Fruit fly (Drosophila melanogaster): ENCODE measurements around the gene squ.

The squ gene

DNA sequence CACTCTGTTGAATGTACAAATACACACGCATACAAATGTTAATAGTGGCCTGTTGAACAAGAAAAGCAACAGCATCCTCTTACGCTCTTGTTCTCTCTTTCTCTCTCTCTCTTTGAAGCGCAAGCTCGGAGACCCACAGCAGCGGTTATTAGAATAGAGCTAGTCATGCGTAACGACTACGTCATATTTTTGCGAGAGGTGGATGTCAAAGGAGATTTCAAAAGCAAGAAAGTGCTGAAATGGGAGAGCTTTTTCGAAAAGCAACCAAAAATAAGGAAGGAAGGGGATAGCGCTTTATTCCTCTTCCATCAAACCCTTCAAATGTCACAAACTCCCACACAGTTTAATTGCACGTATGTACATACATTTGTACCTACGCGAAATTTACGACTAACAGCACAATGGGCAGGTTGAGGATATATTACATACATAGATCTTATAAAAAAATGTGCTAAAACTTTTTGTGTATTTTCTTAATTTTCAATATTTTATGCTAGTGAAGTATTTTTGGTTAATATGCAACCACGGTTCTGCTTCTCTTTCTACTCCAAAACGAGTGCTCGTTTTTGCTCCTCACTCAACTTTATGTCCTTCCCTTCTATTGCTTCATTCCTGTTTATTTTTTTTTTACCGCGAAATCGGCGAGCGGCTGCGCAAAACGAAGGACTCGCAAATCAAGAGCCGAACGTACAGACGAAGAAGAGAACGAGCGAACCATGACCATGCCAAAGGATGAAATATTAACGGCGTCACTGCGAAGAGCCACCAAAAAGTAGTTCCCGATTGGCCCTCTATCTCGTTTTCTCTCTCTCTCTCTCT is 10.2 kb downstream of the squ start (continued):
- TF ChIP-seq NK7.1 (GFP tag; optimal IDR thresholded peaks at IDR 0.05) (no peak), CG2202 (tag; optimal IDR thresholded peaks at IDR 0.05) (no peak), CG12659 (GFP tag; optimal IDR thresholded peaks at IDR 0.05) (peak; percentile 21), Sin3A (optimal IDR thresholded peaks at IDR 0.05) (no peak), bab2 (GFP tag; optimal IDR thresholded peaks at IDR 0.05) (peak; percentile 26), Usf (GFP tag; optimal IDR thresholded peaks at IDR 0.05) (no peak), slou (GFP tag; optimal IDR thresholded peaks at IDR 0.05) (no peak), stwl (tag; optimal IDR thresholded peaks at IDR 0.05) (no peak), CG12769 (tag; optimal IDR thresholded peaks at IDR 0.05) (no peak), klu (GFP tag; IDR thresholded peaks at IDR 0.05) (no peak), pan (optimal IDR thresholded peaks at IDR 0.05) (no peak), pan (GFP tag; optimal IDR thresholded peaks at IDR 0.05 in 1 of 2, IDR thresholded peaks at IDR 0.05 in 1 of 2) (no peak), bowl (GFP tag; IDR thresholded peaks at IDR 0.05) (no peak), pros (GFP tag; optimal IDR thresholded peaks at IDR 0.05) (peak; percentile 8), CG15011 (GFP tag; optimal IDR thresholded peaks at IDR 0.05) (no peak), ab (GFP tag; optimal IDR thresholded peaks at IDR 0.05) (no peak), MESR4 (GFP tag; optimal IDR thresholded peaks at IDR 0.05) (no peak), unpg (GFP tag; optimal IDR thresholded peaks at IDR 0.05) (peak; percentile 8), CG8281 (tag; optimal IDR thresholded peaks at IDR 0.05) (no peak), chm (GFP tag; IDR thresholded peaks at IDR 0.05) (no peak), Aef1 (GFP tag; IDR thresholded peaks at IDR 0.05) (no peak), ttk (GFP tag; IDR thresholded peaks at IDR 0.05) (no peak), Dbx (GFP tag; IDR thresholded peaks at IDR 0.05) (0 out of 3 replicates have a peak, but pooled peaks have one; percentile 15), corto (GFP tag; optimal IDR thresholded peaks at IDR 0.05) (no peak), CG2120 (GFP tag; optimal IDR thresholded peaks at IDR 0.05) (peak; percentile 68), CG11723 (GFP tag; optimal IDR thresholded peaks at IDR 0.05) (peak; percentile 27), Hey (tag; optimal IDR thresholded peaks at IDR 0.05) (no peak), Dip3 (GFP tag; optimal IDR thresholded peaks at IDR 0.05) (no peak), hth (optimal IDR thresholded peaks at IDR 0.05) (no peak), Atf3 (GFP tag; optimal IDR thresholded peaks at IDR 0.05) (no peak), Nf-YA (GFP tag; IDR thresholded peaks at IDR 0.05) (no peak), CG3847 (GFP tag; IDR thresholded peaks at IDR 0.05) (no peak), CG8944 (GFP tag; optimal IDR thresholded peaks at IDR 0.05) (peak; percentile 17), Spps (tag; optimal IDR thresholded peaks at IDR 0.05) (no peak), psq (GFP tag; optimal IDR thresholded peaks at IDR 0.05) (peak; percentile 86), CG11696 (GFP tag; IDR thresholded peaks at IDR 0.05) (peak; percentile 89), lilli (GFP tag; optimal IDR thresholded peaks at IDR 0.05) (peak; percentile 53), slp2 (GFP tag; optimal IDR thresholded peaks at IDR 0.05) (no peak), Antp (GFP tag; optimal IDR thresholded peaks at IDR 0.05) (no peak), C15 (GFP tag; IDR thresholded peaks at IDR 0.05) (no peak), nom (GFP tag; optimal IDR thresholded peaks at IDR 0.05) (peak; percentile 30), CG7357 (GFP tag; IDR thresholded peaks at IDR 0.05) (no peak), gem (tag; optimal IDR thresholded peaks at IDR 0.05) (peak; percentile 55), CG11695 (GFP tag; IDR thresholded peaks at IDR 0.05) (0 out of 3 replicates have a peak, but pooled peaks have one; percentile 12), HLH4C (GFP tag; IDR thresholded peaks at IDR 0.05; ENCODE audit: partially characterized antibody) (no peak), CG14860 (GFP tag; IDR thresholded peaks at IDR 0.05; ENCODE audit: partially characterized antibody) (no peak), CG8290 (GFP tag; optimal IDR thresholded peaks at IDR 0.05) (no peak), CG8290 (tag; optimal IDR thresholded peaks at IDR 0.05) (no peak), hb (GFP tag; IDR thresholded peaks at IDR 0.05; ENCODE audit: partially characterized antibody) (no peak), CG18599 (GFP tag; optimal IDR thresholded peaks at IDR 0.05) (no peak), CG4617 (GFP tag; optimal IDR thresholded peaks at IDR 0.05; ENCODE audit: borderline replicate concordance) (no peak)

Measured in whole organism, embryonic.